Fruit fly (Drosophila melanogaster): Measurements from ENCODE around the gene Gapvd1.

The Gapvd1 gene

dm6 chrX:11295412-11296006 is 29.7 kb upstream of the Gapvd1 start (continued):
- peak; percentile 41; the same call in 1 of the 2 replicates for TF ChIP-seq Ptx1 (GFP tag; IDR thresholded peaks at IDR 0.05)
- TF ChIP-seq CG11723 (GFP tag; optimal IDR thresholded peaks at IDR 0.05) = no peak
- no peak for TF ChIP-seq sima (GFP tag; optimal IDR thresholded peaks at IDR 0.05)
- no peak for TF ChIP-seq Eip74EF (GFP tag; optimal IDR thresholded peaks at IDR 0.05)
- no peak for TF ChIP-seq CG7928 (GFP tag; optimal IDR thresholded peaks at IDR 0.05)
- no peak for TF ChIP-seq CG14014 (GFP tag; IDR thresholded peaks at IDR 0.05)
- TF ChIP-seq danr (GFP tag; IDR thresholded peaks at IDR 0.05) = no peak
- no peak for TF ChIP-seq pb (GFP tag; optimal IDR thresholded peaks at IDR 0.05)
- TF ChIP-seq ci (GFP tag; IDR thresholded peaks at IDR 0.05) = no peak
- no peak for TF ChIP-seq trem (tag; optimal IDR thresholded peaks at IDR 0.05)
- TF ChIP-seq CG7839 (tag; optimal IDR thresholded peaks at IDR 0.05) = peak; percentile 53
- TF ChIP-seq CG31441 (GFP tag; IDR thresholded peaks at IDR 0.05) = 0 out of 2 replicates have a peak, but pooled peaks have one; percentile 28
- no peak for TF ChIP-seq CG8765 (GFP tag; IDR thresholded peaks at IDR 0.05)
- no peak for TF ChIP-seq CG3407 (GFP tag; optimal IDR thresholded peaks at IDR 0.05)
- TF ChIP-seq salm (tag; optimal IDR thresholded peaks at IDR 0.05) = no peak
- TF ChIP-seq CG34422 (GFP tag; IDR thresholded peaks at IDR 0.05) = no peak
- no peak for TF ChIP-seq kah (GFP tag; optimal IDR thresholded peaks at IDR 0.05)
- no peak for TF ChIP-seq vvl (GFP tag; IDR thresholded peaks at IDR 0.05)
- no peak for TF ChIP-seq disco-r (GFP tag; optimal IDR thresholded peaks at IDR 0.05)
- TF ChIP-seq Sox102F (GFP tag; optimal IDR thresholded peaks at IDR 0.05) = peak; percentile 6
- peak; percentile 64 for TF ChIP-seq onecut (GFP tag; IDR thresholded peaks at IDR 0.05)
- TF ChIP-seq CG10959 (GFP tag; IDR thresholded peaks at IDR 0.05) = no peak
- no peak for TF ChIP-seq H15 (GFP tag; IDR thresholded peaks at IDR 0.05)
- peak; percentile 8 for TF ChIP-seq BtbVII (GFP tag; optimal IDR thresholded peaks at IDR 0.05)
- TF ChIP-seq so (GFP tag; IDR thresholded peaks at IDR 0.05) = no peak
- TF ChIP-seq Mes4 (GFP tag; optimal IDR thresholded peaks at IDR 0.05) = no peak
- TF ChIP-seq CG32772 (GFP tag; IDR thresholded peaks at IDR 0.05) = no peak
- no peak for TF ChIP-seq dysf (GFP tag; IDR thresholded peaks at IDR 0.05)
- TF ChIP-seq lab (GFP tag; optimal IDR thresholded peaks at IDR 0.05) = peak; percentile 57
- no peak for TF ChIP-seq CG14441 (GFP tag; IDR thresholded peaks at IDR 0.05)
- TF ChIP-seq CG8281 (tag; optimal IDR thresholded peaks at IDR 0.05) = no peak
- no peak for TF ChIP-seq ATbp (GFP tag; optimal IDR thresholded peaks at IDR 0.05)
- peak; percentile 18 for TF ChIP-seq CG9727 (GFP tag; optimal IDR thresholded peaks at IDR 0.05)
- no peak for TF ChIP-seq Dip3 (GFP tag; optimal IDR thresholded peaks at IDR 0.05)
- TF ChIP-seq CG16863 (GFP tag; optimal IDR thresholded peaks at IDR 0.05) = no peak
- no peak for TF ChIP-seq gce (GFP tag; IDR thresholded peaks at IDR 0.05)
- no peak for TF ChIP-seq Rx (GFP tag; IDR thresholded peaks at IDR 0.05)
- no peak for TF ChIP-seq D19A (tag; optimal IDR thresholded peaks at IDR 0.05)
- no peak for TF ChIP-seq CG15011 (GFP tag; optimal IDR thresholded peaks at IDR 0.05)
- TF ChIP-seq Hmx (GFP tag; optimal IDR thresholded peaks at IDR 0.05) = no peak
- no peak for TF ChIP-seq CG6175 (GFP tag; IDR thresholded peaks at IDR 0.05)
- TF ChIP-seq Deaf1 (tag; optimal IDR thresholded peaks at IDR 0.05) = peak; percentile 17
- peak; percentile 56 for TF ChIP-seq Hmr (GFP tag; optimal IDR thresholded peaks at IDR 0.05)
- no peak for TF ChIP-seq CG4424 (GFP tag; optimal IDR thresholded peaks at IDR 0.05)
- TF ChIP-seq bcd (GFP tag; optimal IDR thresholded peaks at IDR 0.05) = no peak
- no peak for TF ChIP-seq stwl (tag; optimal IDR thresholded peaks at IDR 0.05)
- no peak for TF ChIP-seq chinmo (GFP tag; IDR thresholded peaks at IDR 0.05; ENCODE audit: partially characterized antibody)
- no peak for TF ChIP-seq Nf-YB (GFP tag; optimal IDR thresholded peaks at IDR 0.05)
- TF ChIP-seq Bteb2 (GFP tag; optimal IDR thresholded peaks at IDR 0.05) = no peak
- TF ChIP-seq eve (GFP tag; optimal IDR thresholded peaks at IDR 0.05) = no peak
- no peak for TF ChIP-seq CG4404 (GFP tag; IDR thresholded peaks at IDR 0.05)
- peak; percentile 49 for TF ChIP-seq grau (tag; optimal IDR thresholded peaks at IDR 0.05)

All from whole organism, embryonic.